Fruit fly (Drosophila melanogaster) whole organism, embryonic: ENCODE measurements around the gene sra.

Experiments
- Awh ChIP-seq: fragments of 200-800 bp; sonication (Bioruptor generic); IDR thresholded peaks from 2 replicates; pipeline ENCODE4, ENCODE4 v1.3.6; 2022; ENCODE audit warnings: missing biosample characterization, missing genetic modification characterization
- CG13287 ChIP-seq: fragments of 200-800 bp; sonication (Bioruptor generic); IDR thresholded peaks from 2 replicates; pipeline ENCODE4 v1.3.6; 2022; ENCODE audit warnings: missing biosample characterization, missing genetic modification characterization; ENCODE audit not compliant: partially characterized antibody
- CG15601 ChIP-seq: fragments of 200-800 bp; sonication (Bioruptor generic); optimal IDR thresholded peaks from 3 replicates; lab custom pipeline; 2019; ENCODE audit warnings: missing biosample characterization, mild to moderate bottlenecking, missing genetic modification characterization, moderate library complexity
- CG17186 ChIP-seq: fragments of 200-800 bp; sonication (Bioruptor generic); optimal IDR thresholded peaks from 3 replicates; lab custom pipeline; 2017; ENCODE audit warnings: missing biosample characterization, missing genetic modification reagents, missing genetic modification characterization
- CG17568 ChIP-seq: fragments of 200-800 bp; sonication (Bioruptor generic); optimal IDR thresholded peaks from 2 replicates; lab custom pipeline; 2018; ENCODE audit warnings: missing biosample characterization, mild to moderate bottlenecking, missing genetic modification characterization, moderate library complexity
- CG17829 ChIP-seq: fragments of 200-800 bp; optimal IDR thresholded peaks from 2 replicates; lab custom pipeline; 2019; ENCODE audit warnings: missing biosample characterization, mild to moderate bottlenecking, missing genetic modification characterization, moderate library complexity
- CG18011 ChIP-seq: fragments of 200-800 bp; sonication (Bioruptor generic); optimal IDR thresholded peaks from 2 replicates; lab custom pipeline; 2017; ENCODE audit warnings: missing biosample characterization, missing genetic modification characterization, mild to moderate bottlenecking, moderate library complexity, missing genotype
- CG18619 ChIP-seq: fragments of 200-800 bp; sonication (Bioruptor generic); optimal IDR thresholded peaks from 3 replicates; lab custom pipeline; 2017; ENCODE audit warnings: missing biosample characterization, mild to moderate bottlenecking, missing genetic modification characterization
- CG2678 ChIP-seq: fragments of 200-800 bp; sonication (Bioruptor generic); optimal IDR thresholded peaks from 3 replicates; lab custom pipeline; 2019; ENCODE audit warnings: missing biosample characterization, mild to moderate bottlenecking, missing genetic modification characterization, moderate library complexity
- CG31388 ChIP-seq: fragments of 200-800 bp; sonication (Bioruptor generic); optimal IDR thresholded peaks from 2 replicates; lab custom pipeline; 2016; ENCODE audit warnings: missing biosample characterization, missing genetic modification characterization
- CG34376 ChIP-seq: fragments of 200-800 bp; sonication (Bioruptor generic); optimal IDR thresholded peaks from 2 replicates; lab custom pipeline; 2018; ENCODE audit warnings: missing biosample characterization, mild to moderate bottlenecking, missing genetic modification characterization
- CG5953 ChIP-seq: fragments of 200-800 bp; sonication (Bioruptor generic); IDR thresholded peaks from 2 replicates; pipeline ENCODE4 v1.3.6; 2022; ENCODE audit warnings: missing biosample characterization, missing genetic modification characterization
- CG7745 ChIP-seq: fragments of 200-800 bp; sonication (Bioruptor generic); optimal IDR thresholded peaks from 2 replicates; lab custom pipeline; 2018; ENCODE audit warnings: missing biosample characterization, mild to moderate bottlenecking, missing genetic modification characterization, moderate library complexity
- CG7786 ChIP-seq: fragments of 200-800 bp; sonication (Bioruptor generic); optimal IDR thresholded peaks from 2 replicates; lab custom pipeline; 2016; ENCODE audit warnings: missing biosample characterization, missing genetic modification characterization
- CG8388 ChIP-seq: fragments of 200-800 bp; sonication (Bioruptor generic); optimal IDR thresholded peaks from 2 replicates; lab custom pipeline; 2019; ENCODE audit warnings: missing biosample characterization, mild to moderate bottlenecking, missing genetic modification characterization, moderate library complexity
- CG9437 ChIP-seq: fragments of 200-800 bp; sonication (Bioruptor generic); optimal IDR thresholded peaks from 2 replicates; lab custom pipeline; 2018; ENCODE audit warnings: missing biosample characterization, mild to moderate bottlenecking, missing genetic modification characterization
- Dek ChIP-seq: fragments of 200-800 bp; sonication (Bioruptor generic); optimal IDR thresholded peaks from 3 replicates; lab custom pipeline; 2019; ENCODE audit warnings: missing biosample characterization, mild to moderate bottlenecking, missing genetic modification characterization, moderate library complexity
- Dip3 ChIP-seq: fragments of 200-800 bp; sonication (Bioruptor generic); optimal IDR thresholded peaks from 3 replicates; lab custom pipeline; 2016; ENCODE audit warnings: missing biosample characterization, missing genetic modification characterization
- Elba2 ChIP-seq: fragments of 200-800 bp; sonication (Bioruptor generic); optimal IDR thresholded peaks from 3 replicates; lab custom pipeline; 2016; ENCODE audit warnings: missing biosample characterization, missing genetic modification characterization
- Lim3 ChIP-seq: fragments of 200-800 bp; sonication (Bioruptor generic); IDR thresholded peaks from 2 replicates; pipeline ENCODE4 v1.3.6; 2022; ENCODE audit warnings: missing biosample characterization, missing genetic modification characterization
- NC2α ChIP-seq: fragments of 200-800 bp; sonication (Bioruptor generic); optimal IDR thresholded peaks from 2 replicates; lab custom pipeline; 2016; ENCODE audit warnings: missing biosample characterization, missing genetic modification characterization
- Oaz ChIP-seq: fragments of 200-800 bp; sonication (Bioruptor generic); IDR thresholded peaks from 2 replicates; pipeline ENCODE4 v1.3.6; 2022; ENCODE audit warnings: missing biosample characterization, missing genetic modification characterization
- Pdp1 ChIP-seq, 2 experiments: fragments of 200-800 bp; sonication (Bioruptor generic); optimal IDR thresholded peaks; 3 replicates each; lab custom pipeline; 2016; ENCODE audit warnings: missing biosample characterization in 2 of 2, missing genetic modification characterization in 2 of 2, mild to moderate bottlenecking in 1 of 2, moderate library complexity in 1 of 2
- Sox102F ChIP-seq: fragments of 200-800 bp; sonication (Bioruptor generic); optimal IDR thresholded peaks from 2 replicates; lab custom pipeline; 2018; ENCODE audit warnings: missing biosample characterization, mild to moderate bottlenecking, missing genetic modification characterization, moderate library complexity
- Taf1 ChIP-seq: fragments of 200-800 bp; sonication (Bioruptor generic); IDR thresholded peaks from 2 replicates; pipeline ENCODE4 v1.3.6; 2022; ENCODE audit warnings: missing biosample characterization, missing genetic modification characterization
- crp ChIP-seq, 2 experiments: fragments of 200-800 bp; sonication (Bioruptor generic); optimal IDR thresholded peaks; 2 replicates in 1 of 2; 3 replicates in 1 of 2; lab custom pipeline; 2017; ENCODE audit warnings: missing biosample characterization in 2 of 2, missing genetic modification characterization in 2 of 2, mild to moderate bottlenecking in 1 of 2, moderate library complexity in 1 of 2
- dysf ChIP-seq: fragments of 200-800 bp; sonication (Bioruptor generic); IDR thresholded peaks from 3 replicates; pipeline ENCODE4 v1.3.6; 2022; ENCODE audit warnings: missing biosample characterization, missing genetic modification characterization
- esg ChIP-seq: fragments of 200-800 bp; sonication (Bioruptor generic); conservative IDR thresholded peaks from 2 replicates; pipeline ENCODE4 v1.3.6; 2022; ENCODE audit warnings: missing biosample characterization, missing genetic modification characterization
- exex ChIP-seq: fragments of 200-800 bp; sonication (Bioruptor generic); optimal IDR thresholded peaks from 4 replicates; lab custom pipeline; 2018; ENCODE audit warnings: missing biosample characterization, mild to moderate bottlenecking, missing genetic modification characterization, moderate library complexity
- fru ChIP-seq: fragments of >200 bp; optimal IDR thresholded peaks from 2 replicates; lab custom pipeline; 2017
- gce ChIP-seq: fragments of 200-800 bp; sonication (Bioruptor generic); IDR thresholded peaks from 3 replicates; pipeline ENCODE4 v1.3.6; 2022; ENCODE audit warnings: missing biosample characterization, missing genetic modification characterization
- grn ChIP-seq: fragments of 200-800 bp; sonication (Bioruptor generic); optimal IDR thresholded peaks from 3 replicates; lab custom pipeline; 2017; ENCODE audit warnings: missing biosample characterization, missing genetic modification characterization
- gro ChIP-seq: fragments of 200-800 bp; sonication (Bioruptor generic); optimal IDR thresholded peaks from 2 replicates; lab custom pipeline; 2016; ENCODE audit warnings: missing biosample characterization, missing genetic modification characterization
- kni ChIP-seq: fragments of 200-800 bp; sonication (Bioruptor generic); optimal IDR thresholded peaks from 3 replicates; lab custom pipeline; 2017; ENCODE audit warnings: mild to moderate bottlenecking, missing biosample characterization, missing genetic modification reagents, missing genetic modification characterization
- mirr ChIP-seq: fragments of 200-800 bp; sonication (Bioruptor generic); optimal IDR thresholded peaks from 3 replicates; lab custom pipeline; 2018; ENCODE audit warnings: missing biosample characterization, mild to moderate bottlenecking, missing genetic modification characterization
- odd ChIP-seq: fragments of 200-800 bp; sonication (Bioruptor generic); optimal IDR thresholded peaks from 2 replicates; lab custom pipeline; 2017; ENCODE audit warnings: missing biosample characterization, mild to moderate bottlenecking, missing genetic modification characterization
- org-1 ChIP-seq: fragments of 200-800 bp; sonication (Bioruptor generic); optimal IDR thresholded peaks from 2 replicates; lab custom pipeline; 2017; ENCODE audit warnings: missing biosample characterization, missing genetic modification characterization
- peb ChIP-seq: fragments of 200-800 bp; sonication (Bioruptor generic); IDR thresholded peaks from 2 replicates; pipeline ENCODE4 v1.3.6; 2022; ENCODE audit warnings: missing biosample characterization, missing genetic modification characterization
- pum ChIP-seq: fragments of 200-800 bp; sonication (Bioruptor generic); optimal IDR thresholded peaks from 2 replicates; lab custom pipeline; 2016; ENCODE audit warnings: missing biosample characterization, missing genetic modification characterization
- sens-2 ChIP-seq: fragments of 200-800 bp; sonication (Bioruptor generic); IDR thresholded peaks from 2 replicates; pipeline ENCODE4 v1.3.6; 2022; ENCODE audit warnings: missing biosample characterization, missing genetic modification characterization
- sob ChIP-seq: fragments of 200-800 bp; sonication (Bioruptor generic); IDR thresholded peaks from 2 replicates; pipeline ENCODE4 v1.3.6; 2022; ENCODE audit warnings: missing biosample characterization, missing genetic modification characterization
- sr ChIP-seq: fragments of 200-800 bp; sonication (Bioruptor generic); IDR thresholded peaks from 3 replicates; pipeline ENCODE4 v1.3.6; 2022; ENCODE audit warnings: missing biosample characterization, missing genetic modification characterization
- sug ChIP-seq: fragments of 200-800 bp; optimal IDR thresholded peaks from 2 replicates; lab custom pipeline; 2019; ENCODE audit warnings: missing biosample characterization, mild to moderate bottlenecking, missing genetic modification characterization, moderate library complexity
- toy ChIP-seq: fragments of 200-800 bp; sonication (Bioruptor generic); IDR thresholded peaks from 2 replicates; pipeline ENCODE4 v1.3.6; 2022; ENCODE audit warnings: missing biosample characterization, missing genetic modification characterization
- trem ChIP-seq: fragments of 200-800 bp; optimal IDR thresholded peaks from 3 replicates; lab custom pipeline; 2019; ENCODE audit warnings: missing biosample characterization, mild to moderate bottlenecking, missing genetic modification characterization, moderate library complexity

sra gene

DNA sequence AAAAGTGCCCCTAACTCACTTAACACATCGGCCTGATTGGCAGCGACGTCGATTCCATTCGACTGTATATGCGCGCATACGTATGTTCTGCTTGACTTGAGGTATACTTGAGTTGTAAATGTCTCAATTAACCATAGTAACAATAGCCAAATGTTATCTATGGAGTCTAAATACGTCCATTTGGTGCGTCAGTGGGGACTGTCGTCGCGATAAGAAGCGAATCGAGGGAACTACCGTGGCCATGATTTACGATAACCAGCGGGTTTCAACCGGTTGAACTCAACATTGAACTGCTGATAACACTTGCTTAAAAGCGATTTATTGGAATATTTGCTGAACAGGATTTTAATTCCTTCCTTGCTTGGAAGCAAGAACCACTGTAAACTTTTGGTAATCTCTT, 4.0 kb downstream of the sra start (continued):
- TF ChIP-seq kni (GFP tag; lab: Kevin White, UChicago) = no peak
- no peak for TF ChIP-seq peb (GFP tag; lab: Robert Waterston, UW)
- TF ChIP-seq org-1 (GFP tag; lab: Kevin White, UChicago) = no peak
- no peak for TF ChIP-seq Dip3 (GFP tag; lab: Kevin White, UChicago)
- no peak for TF ChIP-seq gro (GFP tag; lab: Kevin White, UChicago)
- no peak for TF ChIP-seq CG17829
- TF ChIP-seq CG15601 (tag; lab: Kevin White, UChicago) = peak; percentile 30
- no peak for TF ChIP-seq odd (GFP tag; lab: Kevin White, UChicago)
- TF ChIP-seq mirr (GFP tag; lab: Kevin White, UChicago) = peak; percentile 76

DNA sequence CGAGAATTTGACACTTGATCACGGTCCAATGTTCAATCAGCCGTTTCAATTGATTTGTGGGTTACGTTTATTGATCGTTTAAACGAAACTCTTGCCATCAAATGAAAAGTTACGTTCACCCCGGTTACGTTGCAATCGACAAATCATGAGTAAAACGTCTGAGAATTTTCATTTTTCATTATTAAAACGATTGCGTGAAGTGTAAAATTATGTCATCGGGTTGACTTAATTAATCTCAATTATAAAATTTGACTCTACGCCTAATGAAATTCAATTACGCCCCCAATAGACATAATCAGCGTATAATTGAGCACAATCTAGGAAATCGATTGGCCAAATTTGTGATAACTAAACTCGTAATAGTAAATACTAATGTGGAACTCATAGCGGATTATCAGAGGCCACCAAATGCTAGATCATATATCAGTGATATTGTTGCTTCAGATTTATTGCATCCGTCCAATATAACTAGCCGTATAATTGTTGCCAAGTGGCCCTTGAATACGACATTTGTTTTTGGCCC, 13.8 kb downstream of the sra start:
- TF ChIP-seq CG2678 (tag; lab: Kevin White, UChicago) (peak; percentile 4), Awh (no peak), Pdp1 (GFP tag; optimal IDR thresholded peaks at IDR 0.05; lab: Kevin White, UChicago) (peak in 1 of 2 experiments; percentile 54), Lim3 (no peak), CG18011 (GFP tag; lab: Kevin White, UChicago) (no peak), NC2α (GFP tag; lab: Kevin White, UChicago) (no peak), CG8388 (no peak), Oaz (GFP tag; lab: Robert Waterston, UW) (no peak), CG17568 (no peak), exex (tag; lab: Kevin White, UChicago) (peak; percentile 99), sob (no peak), fru (lab: Kevin White, UChicago) (no peak), CG5953 (GFP tag; lab: Robert Waterston, UW) (no peak), CG7786 (GFP tag; lab: Kevin White, UChicago) (no peak), CG34376 (GFP tag; lab: Kevin White, UChicago) (peak; percentile 67), sr (GFP tag; lab: Robert Waterston, UW) (no peak), grn (GFP tag; lab: Kevin White, UChicago) (no peak), CG31388 (GFP tag; lab: Kevin White, UChicago) (no peak), crp (GFP tag; optimal IDR thresholded peaks at IDR 0.05; lab: Kevin White, UChicago) (no peak), Sox102F (no peak), Elba2 (no peak), trem (tag; lab: Kevin White, UChicago) (no peak), Dek (tag; lab: Kevin White, UChicago) (no peak), esg (GFP tag; lab: Robert Waterston, UW) (no peak), CG13287 (GFP tag; lab: Robert Waterston, UW) (no peak), sens-2 (GFP tag; lab: Robert Waterston, UW) (no peak), CG18619 (GFP tag; lab: Kevin White, UChicago) (no peak), dysf (GFP tag; lab: Robert Waterston, UW) (no peak), Taf1 (GFP tag; lab: Robert Waterston, UW) (no peak), toy (GFP tag; lab: Robert Waterston, UW) (no peak), CG7745 (tag; lab: Kevin White, UChicago) (no peak), CG17186 (no peak), sug (peak; percentile 80), pum (GFP tag; lab: Kevin White, UChicago) (no peak), gce (GFP tag; lab: Robert Waterston, UW) (no peak), mirr (GFP tag; lab: Kevin White, UChicago) (peak; percentile 39), CG9437 (GFP tag; lab: Kevin White, UChicago) (peak; percentile 84)
